Worm (Caenorhabditis elegans) whole organism, midembryonic: ENCODE measurements around the gene col-166.

ENCODE experiments used
- T22C8.4 ChIP-seq: fragments of 200-800 bp; sonication (Bioruptor generic); IDR thresholded peaks from 2 replicates; pipeline ENCODE4 v1.3.6; 2022; ENCODE audit warnings: missing genetic modification characterization, missing compliant biosample characterization
- cog-1 ChIP-seq: sonication (generic microtip); optimal IDR thresholded peaks from 2 replicates; lab custom pipeline; 2016; ENCODE audit warnings: missing genetic modification characterization, missing compliant biosample characterization
- flt-1 ChIP-seq: fragments of 200-800 bp; sonication (Bioruptor generic); IDR thresholded peaks from 2 replicates; pipeline ENCODE4 v1.3.6; 2022; ENCODE audit warnings: missing genetic modification characterization, missing compliant biosample characterization
- klf-2 ChIP-seq: fragments of 200-800 bp; sonication (Bioruptor generic); conservative IDR thresholded peaks from 2 replicates; pipeline ENCODE4 v1.3.6; 2022; ENCODE audit warnings: missing genetic modification reagents, missing genetic modification characterization, missing compliant biosample characterization
- med-1 ChIP-seq: sonication (generic microtip); optimal IDR thresholded peaks from 2 replicates; lab custom pipeline; 2017; ENCODE audit warnings: missing genetic modification characterization, mild to moderate bottlenecking, missing compliant biosample characterization, antibody characterized with exemption, missing genetic modification reagents; ENCODE audit not compliant: insufficient read depth
- ref-1 ChIP-seq: fragments of 200-800 bp; sonication (Bioruptor generic); conservative IDR thresholded peaks from 2 replicates; pipeline ENCODE4 v1.3.6; 2022; ENCODE audit warnings: missing genetic modification reagents, missing genetic modification characterization, missing compliant biosample characterization
- tab-1 ChIP-seq: fragments of 200-800 bp; sonication (Bioruptor generic); IDR thresholded peaks from 2 replicates; pipeline ENCODE4 v1.3.6; 2022; ENCODE audit warnings: missing genetic modification characterization, missing compliant biosample characterization
- ztf-23 ChIP-seq: fragments of 200-800 bp; sonication (Bioruptor generic); IDR thresholded peaks from 2 replicates; pipeline ENCODE4 v1.3.6; 2022; ENCODE audit warnings: missing genetic modification reagents, missing genetic modification characterization, missing compliant biosample characterization
- ztf-29 ChIP-seq: fragments of 200-800 bp; sonication (Bioruptor generic); IDR thresholded peaks from 2 replicates; pipeline ENCODE4 v1.3.6; 2022; ENCODE audit warnings: missing genetic modification reagents, missing genetic modification characterization, missing compliant biosample characterization

col-166 gene

DNA sequence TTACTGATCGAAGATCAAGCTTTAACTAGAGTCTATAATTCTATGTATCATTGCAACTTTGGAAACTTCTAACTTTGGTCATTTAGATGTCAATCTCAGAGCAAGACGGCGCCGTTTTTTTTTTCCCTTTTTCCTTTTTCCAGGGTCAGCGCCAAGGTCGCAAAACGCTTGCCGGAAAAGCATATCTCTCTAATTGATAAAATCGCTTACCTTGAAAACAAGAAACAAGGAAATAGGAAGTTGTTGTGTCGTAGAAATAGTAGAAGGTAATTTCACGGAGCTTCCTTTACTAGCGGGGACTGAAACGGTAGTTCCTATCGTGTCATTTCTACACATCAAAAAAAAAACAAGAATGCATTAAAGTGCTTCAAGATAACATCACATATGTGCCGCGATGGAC lies 41.6 kb downstream of the col-166 start:
- TF ChIP-seq klf-2 (GFP tag; lab: Robert Waterston, UW), result no peak
- no peak for TF ChIP-seq ztf-23 (GFP tag; lab: Robert Waterston, UW)
- TF ChIP-seq ztf-29, result no peak
- TF ChIP-seq cog-1 (tag; lab: Kevin White, UChicago), result no peak
- no peak for TF ChIP-seq T22C8.4

- TF ChIP-seq tab-1, result no peak
- no peak for TF ChIP-seq med-1 (GFP tag; lab: Kevin White, UChicago)
- no peak for TF ChIP-seq ztf-29
- no peak for TF ChIP-seq ztf-23 (GFP tag; lab: Robert Waterston, UW)
- TF ChIP-seq T22C8.4, result no peak
- no peak for TF ChIP-seq klf-2 (GFP tag; lab: Robert Waterston, UW)
- no peak for TF ChIP-seq ref-1 (GFP tag; lab: Robert Waterston, UW)
- no peak for TF ChIP-seq cog-1 (tag; lab: Kevin White, UChicago)
- TF ChIP-seq flt-1 (GFP tag; lab: Robert Waterston, UW), result no peak
These were observed 43.3 kb downstream of the col-166 start, which contains the start of gene col-167 for ce11 chrX:6323129-6323528. Gene col-167, plus strand, starts transcription at chrX:6323488.

DNA sequence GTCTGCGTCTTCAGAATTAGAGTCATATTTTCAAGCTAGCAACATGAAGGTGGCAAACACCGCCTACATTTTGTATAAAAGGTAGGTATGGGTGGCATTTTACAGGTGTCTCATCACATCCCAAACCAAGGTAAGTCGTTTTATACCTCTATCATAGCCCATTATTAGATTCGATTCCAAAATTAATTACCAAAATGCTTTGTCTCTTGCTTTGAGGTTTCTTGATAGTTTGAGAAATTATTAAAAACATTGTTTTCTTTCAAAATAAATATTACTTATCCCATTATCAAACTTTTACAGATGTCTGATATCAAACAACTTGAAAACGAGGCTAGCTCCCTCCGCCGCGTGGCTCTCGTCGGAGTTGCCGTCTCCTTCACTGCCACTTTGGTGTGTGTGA lies 46.3 kb downstream of the col-166 start, which contains the start of gene col-168:
Gene col-168 (plus strand): TSS at position 301 of the 400 bp plus-strand sequence.
- TF ChIP-seq cog-1 (tag; lab: Kevin White, UChicago) (no peak), ztf-29 (no peak), ref-1 (GFP tag; lab: Robert Waterston, UW) (no peak), klf-2 (GFP tag; lab: Robert Waterston, UW) (no peak), ztf-23 (GFP tag; lab: Robert Waterston, UW) (no peak), T22C8.4 (no peak), med-1 (GFP tag; lab: Kevin White, UChicago) (no peak), tab-1 (no peak), flt-1 (GFP tag; lab: Robert Waterston, UW) (no peak)

DNA sequence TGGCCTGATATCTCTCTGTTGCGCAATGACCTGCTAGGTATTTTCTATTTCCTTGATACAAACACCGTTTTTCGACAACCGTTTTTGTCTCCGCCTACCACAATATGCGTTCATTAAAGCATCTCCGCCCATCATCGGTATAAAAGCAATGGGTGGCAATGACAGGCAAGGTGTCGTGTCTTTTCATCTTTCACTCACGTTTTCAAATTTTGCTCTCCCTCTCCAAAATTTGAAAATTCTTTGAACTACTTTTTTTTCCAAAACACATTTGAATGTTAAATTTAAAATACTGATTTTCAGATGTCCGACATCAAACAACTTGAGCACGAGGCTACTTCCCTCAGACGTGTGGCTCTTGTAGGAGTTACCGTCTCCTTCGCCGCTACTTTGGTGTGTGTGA lies 49.0 kb downstream of the col-166 start, which contains the start of gene col-169:
Gene col-169 (plus strand): TSS at position 301 of the 400 bp plus-strand sequence.
- no peak for TF ChIP-seq ref-1 (GFP tag; lab: Robert Waterston, UW)
- TF ChIP-seq cog-1 (tag; lab: Kevin White, UChicago), result no peak
- TF ChIP-seq tab-1, result no peak
- TF ChIP-seq flt-1 (GFP tag; lab: Robert Waterston, UW), result no peak
- TF ChIP-seq T22C8.4, result no peak
- no peak for TF ChIP-seq ztf-29
- TF ChIP-seq ztf-23 (GFP tag; lab: Robert Waterston, UW), result no peak
- no peak for TF ChIP-seq med-1 (GFP tag; lab: Kevin White, UChicago)
- no peak for TF ChIP-seq klf-2 (GFP tag; lab: Robert Waterston, UW)
